Fruit fly (Drosophila melanogaster): ENCODE measurements around the gene CG14658.

- TF ChIP-seq CG1620 (GFP tag; optimal IDR thresholded peaks at IDR 0.05) (no peak), CG7045 (GFP tag; optimal IDR thresholded peaks at IDR 0.05) (no peak), bab1 (GFP tag; optimal IDR thresholded peaks at IDR 0.05) (no peak), CG11617 (GFP tag; optimal IDR thresholded peaks at IDR 0.05) (no peak), kay (GFP tag; ENCODE audit: borderline replicate concordance) (peak; percentile 85), cnc (optimal IDR thresholded peaks at IDR 0.05) (no peak), pad (GFP tag; optimal IDR thresholded peaks at IDR 0.05) (no peak)
These were observed 26.1 kb downstream of the CG14658 start for dm6 chr3R:4804126-4804649.

Data from whole organism, adult.